Worm (Caenorhabditis elegans): ENCODE data around the gene grsp-1.

grsp-1 gene

DNA sequence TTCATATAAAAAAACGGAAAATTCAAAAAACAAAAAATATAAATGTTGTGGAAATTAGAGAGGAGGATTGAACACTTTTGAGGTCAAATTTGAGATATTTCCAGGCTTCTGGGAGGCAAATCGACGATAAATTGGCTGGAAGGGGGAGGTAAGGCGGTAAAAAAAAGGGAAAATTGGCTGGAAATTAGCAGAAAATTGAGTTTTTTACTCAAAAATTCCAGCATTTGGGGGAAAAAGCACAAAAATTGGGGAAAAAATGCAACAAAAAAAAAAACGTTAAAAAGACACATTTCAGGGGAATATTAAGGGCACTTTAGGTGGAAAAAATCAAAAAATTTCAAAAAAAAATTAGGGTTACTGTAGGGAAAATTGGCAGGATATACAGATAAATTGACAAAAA is 24.9 kb downstream of the grsp-1 start:
- TF ChIP-seq sptf-1 (tag; optimal IDR thresholded peaks at IDR 0.05) = peak; percentile 81
- TF ChIP-seq jun-1 (tag; optimal IDR thresholded peaks at IDR 0.05) = no peak
- no peak for TF ChIP-seq efl-1 (optimal IDR thresholded peaks at IDR 0.05)
- TF ChIP-seq efl-1 (GFP tag; optimal IDR thresholded peaks at IDR 0.05 in 1 of 2) = peak in 1 of 2 experiments; percentile 79

DNA sequence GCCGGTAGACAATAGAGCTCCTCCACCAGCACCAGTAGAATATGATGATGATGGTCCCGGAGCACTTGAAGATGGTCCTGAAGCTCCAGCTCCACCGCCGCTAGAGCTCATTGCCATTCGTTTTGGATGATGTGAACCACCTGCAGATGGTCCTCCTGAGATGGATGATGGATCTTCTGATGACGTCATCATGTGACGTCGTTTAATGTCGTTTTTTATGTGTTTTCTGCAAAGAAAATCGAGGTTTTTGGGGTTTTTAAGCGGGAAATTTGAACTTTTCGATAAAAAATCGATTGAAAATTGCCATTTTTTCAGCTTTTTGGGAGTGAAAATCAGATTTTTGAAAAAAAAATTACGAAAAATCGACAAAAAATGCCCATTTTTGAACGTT is 26.9 kb downstream of the grsp-1 start:
- TF ChIP-seq C04F5.9 (tag; optimal IDR thresholded peaks at IDR 0.05) (no peak), nhr-85 (tag) (peak; percentile 28)

DNA sequence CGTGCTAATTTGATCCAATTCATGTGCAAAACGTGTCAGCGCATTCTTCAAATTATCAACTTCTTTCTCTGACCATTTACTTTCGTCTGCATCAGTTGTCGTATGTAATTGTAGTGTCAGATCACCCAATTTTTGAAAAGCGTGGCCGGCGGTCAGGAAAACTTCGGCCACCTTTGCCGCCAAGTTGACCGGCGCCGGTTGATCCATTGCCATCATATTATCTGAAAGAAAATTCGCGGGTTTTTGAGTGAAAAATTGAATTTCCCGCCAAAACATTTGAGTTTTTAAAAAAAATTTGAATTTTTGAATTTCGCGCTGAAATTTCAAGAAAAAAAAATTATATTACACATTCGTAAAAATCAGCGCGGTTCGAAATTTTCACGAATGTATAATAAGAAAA is 28.6 kb downstream of the grsp-1 start:
- TF ChIP-seq zip-4 (GFP tag; optimal IDR thresholded peaks at IDR 0.05) (no peak), unc-62 (GFP tag; optimal IDR thresholded peaks at IDR 0.05) (no peak), unc-86 (tag; optimal IDR thresholded peaks at IDR 0.05) (no peak), ceh-8 (GFP tag; optimal IDR thresholded peaks at IDR 0.05) (no peak), mef-2 (tag; optimal IDR thresholded peaks at IDR 0.05) (no peak), unc-130 (tag; optimal IDR thresholded peaks at IDR 0.05) (no peak), xbp-1 (tag; optimal IDR thresholded peaks at IDR 0.05) (no peak), lin-35 (GFP tag; optimal IDR thresholded peaks at IDR 0.05) (no peak), tbx-2 (tag; optimal IDR thresholded peaks at IDR 0.05) (no peak), ets-5 (GFP tag; IDR thresholded peaks at IDR 0.05) (no peak)

DNA sequence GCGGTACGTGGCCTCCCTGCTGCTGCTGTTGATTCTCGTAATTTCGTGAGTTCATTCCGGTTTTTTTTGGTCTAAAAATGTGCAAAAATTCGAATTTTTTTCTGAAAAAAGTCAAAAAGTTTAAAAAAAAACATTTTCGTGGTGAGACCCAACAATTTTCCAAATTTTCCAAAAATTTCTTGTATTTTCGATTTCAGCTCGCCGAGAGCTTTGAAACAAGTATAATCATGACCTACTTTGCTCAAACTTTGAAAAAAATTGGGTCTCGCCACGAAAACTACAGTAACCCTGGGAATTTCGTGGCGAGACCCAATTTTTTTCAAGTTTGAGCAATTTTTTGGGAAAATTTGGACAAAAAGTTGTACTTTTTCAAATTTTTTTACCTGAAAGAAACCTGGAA is 31.5 kb downstream of the grsp-1 start, which contains the start of gene Y43F8C.6:
Y43F8C.6 (minus strand) TSS at position 101 of the 400 bp plus-strand sequence.
- TF ChIP-seq ceh-63 (GFP tag; optimal IDR thresholded peaks at IDR 0.05) = no peak
- peak; percentile 47 for TF ChIP-seq nhr-85 (tag)
- no peak for TF ChIP-seq F16B12.6 (tag; optimal IDR thresholded peaks at IDR 0.05)

DNA sequence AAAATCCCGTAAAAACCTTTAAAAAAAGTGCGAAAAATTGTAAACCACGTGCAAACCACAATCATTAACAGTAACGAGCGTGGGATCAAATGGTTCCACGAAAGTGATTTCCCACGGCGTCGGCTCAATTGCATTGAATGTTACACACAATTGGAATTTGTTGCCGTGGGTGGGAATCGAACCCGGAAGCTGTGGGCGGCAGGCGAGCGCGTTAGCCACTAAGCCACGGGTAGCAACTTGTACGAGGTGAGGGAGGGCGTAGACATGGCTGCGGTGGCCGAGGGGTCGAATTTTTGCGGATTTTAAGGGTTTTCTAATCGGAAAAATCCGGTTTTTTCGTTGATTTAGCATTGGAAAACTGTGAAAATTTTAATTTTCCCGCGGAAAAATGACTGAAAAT is 33.7 kb downstream of the grsp-1 start:
- TF ChIP-seq pag-3 (tag; optimal IDR thresholded peaks at IDR 0.05; ENCODE audit: borderline replicate concordance, insufficient read depth) (no peak), nhr-76 (tag; optimal IDR thresholded peaks at IDR 0.05) (peak; percentile 14), fkh-10 (GFP tag; optimal IDR thresholded peaks at IDR 0.05) (no peak), ceh-90 (tag; optimal IDR thresholded peaks at IDR 0.05) (no peak), fkh-8 (tag; optimal IDR thresholded peaks at IDR 0.05) (peak; percentile 69), egl-27 (tag; optimal IDR thresholded peaks at IDR 0.05) (no peak), nhr-77 (tag; optimal IDR thresholded peaks at IDR 0.05) (peak; percentile 75), nhr-20 (tag; optimal IDR thresholded peaks at IDR 0.05) (no peak), swsn-7 (tag; optimal IDR thresholded peaks at IDR 0.05) (peak; percentile 77), ama-1 (optimal IDR thresholded peaks at IDR 0.05) (no peak), mab-9 (GFP tag; IDR thresholded peaks at IDR 0.05) (peak; percentile 68), F16B12.6 (tag; optimal IDR thresholded peaks at IDR 0.05) (peak; percentile 67), hlh-4 (tag; optimal IDR thresholded peaks at IDR 0.05) (no peak), irx-1 (tag; optimal IDR thresholded peaks at IDR 0.05) (peak; percentile 72), egl-13 (tag; optimal IDR thresholded peaks at IDR 0.05) (peak; percentile 77), blmp-1 (tag; optimal IDR thresholded peaks at IDR 0.05) (no peak), lsy-2 (tag; optimal IDR thresholded peaks at IDR 0.05) (peak; percentile 79 to 83), isw-1 (GFP tag; IDR thresholded peaks at IDR 0.05) (peak; percentile 44), hpl-2 (GFP tag; optimal IDR thresholded peaks at IDR 0.05) (peak; percentile 41), ceh-88 (GFP tag; IDR thresholded peaks at IDR 0.05) (no peak), ces-1 (GFP tag; optimal IDR thresholded peaks at IDR 0.05) (no peak), grh-1 (GFP tag; IDR thresholded peaks at IDR 0.05) (peak; percentile 62), unc-30 (tag; optimal IDR thresholded peaks at IDR 0.05) (no peak), elt-2 (tag; optimal IDR thresholded peaks at IDR 0.05) (peak; percentile 53), ets-5 (GFP tag; IDR thresholded peaks at IDR 0.05) (0 out of 2 replicates have a peak, but pooled peaks have one; percentile 71), C04F5.9 (tag; optimal IDR thresholded peaks at IDR 0.05) (peak; percentile 34), tlp-1 (tag; optimal IDR thresholded peaks at IDR 0.05) (no peak), mep-1 (tag; optimal IDR thresholded peaks at IDR 0.05) (peak; percentile 77), zip-4 (GFP tag; optimal IDR thresholded peaks at IDR 0.05) (peak; percentile 69), vab-15 (tag; optimal IDR thresholded peaks at IDR 0.05) (peak; percentile 36), fkh-4 (tag; optimal IDR thresholded peaks at IDR 0.05; ENCODE audit: borderline replicate concordance) (no peak), alr-1 (tag; optimal IDR thresholded peaks at IDR 0.05; ENCODE audit: borderline replicate concordance) (no peak), pqm-1 (tag; optimal IDR thresholded peaks at IDR 0.05) (no peak), tbx-2 (tag; optimal IDR thresholded peaks at IDR 0.05) (peak; percentile 76)
